Worm (Caenorhabditis elegans) whole organism, L4 larva: ENCODE measurements around the gene C09F12.2.

Experiments used
- F10B5.3 ChIP-seq: sonication (generic microtip); optimal IDR thresholded peaks from 2 replicates; lab custom pipeline; 2016; ENCODE audit warnings: mild to moderate bottlenecking, missing genetic modification characterization, missing compliant biosample characterization
- F26F4.8 ChIP-seq: fragments of 200-800 bp; sonication (Bioruptor generic); conservative IDR thresholded peaks from 2 replicates; pipeline ENCODE4 v1.3.6; 2022; ENCODE audit warnings: missing genetic modification characterization, missing compliant biosample characterization
- F49E8.2 ChIP-seq: sonication (generic microtip); optimal IDR thresholded peaks from 2 replicates; lab custom pipeline; 2016; ENCODE audit warnings: missing compliant biosample characterization, mild to moderate bottlenecking, missing genetic modification characterization, borderline replicate concordance
- R02D3.7 ChIP-seq: fragments of 150-350 bp; sonication (generic microtip); optimal IDR thresholded peaks from 3 replicates; lab custom pipeline; 2014; ENCODE audit warnings: missing biosample characterization, missing genetic modification characterization
- T20F7.1 ChIP-seq: fragments of 200-800 bp; sonication (Bioruptor generic); optimal IDR thresholded peaks from 2 replicates; lab custom pipeline; 2018; ENCODE audit warnings: mild to moderate bottlenecking, missing genetic modification characterization, missing compliant biosample characterization
- Y48G9A.11 ChIP-seq: fragments of 200-800 bp; sonication (Bioruptor generic); IDR thresholded peaks from 2 replicates; pipeline ENCODE4 v1.3.6; 2022; ENCODE audit warnings: missing genetic modification reagents, missing genetic modification characterization, missing compliant biosample characterization
- aha-1 ChIP-seq: fragments of 150-350 bp; peaks from one replicate; lab custom pipeline; 2014; ENCODE audit warnings: missing biosample characterization, missing genetic modification characterization
- aly-2 ChIP-seq: sonication (generic microtip); optimal IDR thresholded peaks from 2 replicates; lab custom pipeline; 2018; ENCODE audit warnings: missing biosample characterization, missing genetic modification characterization
- arid-1 ChIP-seq: fragments of 200-800 bp; sonication (Bioruptor generic); conservative IDR thresholded peaks from 2 replicates; pipeline ENCODE4 v1.3.6; 2022; ENCODE audit warnings: missing genetic modification reagents, missing genetic modification characterization, missing compliant biosample characterization
- ceh-28 ChIP-seq: fragments of 150-350 bp; optimal IDR thresholded peaks from 2 replicates; lab custom pipeline; 2014; ENCODE audit warnings: missing biosample characterization, missing genetic modification reagents, missing genetic modification characterization
- ceh-32 ChIP-seq: sonication (generic microtip); optimal IDR thresholded peaks from 2 replicates; lab custom pipeline; 2016; ENCODE audit warnings: mild to moderate bottlenecking, missing genetic modification characterization, missing compliant biosample characterization; ENCODE audit not compliant: poor library complexity
- ceh-44 ChIP-seq: fragments of 200-800 bp; sonication (Bioruptor generic); IDR thresholded peaks from 2 replicates; pipeline ENCODE4 v1.3.6; 2022; ENCODE audit warnings: missing genetic modification reagents, missing genetic modification characterization, missing compliant biosample characterization
- ceh-82 ChIP-seq: sonication (generic microtip); optimal IDR thresholded peaks from 2 replicates; lab custom pipeline; 2017; ENCODE audit warnings: missing biosample characterization, missing genetic modification characterization
- daf-16 ChIP-seq, 3 experiments: sonication (generic microtip); optimal IDR thresholded peaks; 2 replicates each; lab custom pipeline; 2016 to 2017; ENCODE audit warnings: missing genetic modification characterization in 3 of 3, missing genetic modification reagents in 3 of 3, mild to moderate bottlenecking in 2 of 3, missing compliant biosample characterization in 2 of 3, missing biosample characterization in 1 of 3, moderate library complexity in 1 of 3
- dmd-6 ChIP-seq: fragments of 200-800 bp; sonication (Bioruptor generic); IDR thresholded peaks from 2 replicates; pipeline ENCODE4 v1.3.6; 2022; ENCODE audit warnings: missing genetic modification reagents, missing genetic modification characterization, missing compliant biosample characterization
- dmd-8 ChIP-seq: fragments of 200-800 bp; sonication (Bioruptor generic); IDR thresholded peaks from 2 replicates; pipeline ENCODE4 v1.3.6; 2022; ENCODE audit warnings: missing genetic modification characterization, missing compliant biosample characterization
- dmd-9 ChIP-seq: fragments of 200-800 bp; sonication (Bioruptor generic); IDR thresholded peaks from 2 replicates; pipeline ENCODE4 v1.3.6; 2022; ENCODE audit warnings: missing genetic modification reagents, missing genetic modification characterization, missing compliant biosample characterization
- duxl-1 ChIP-seq: sonication (generic microtip); optimal IDR thresholded peaks from 2 replicates; lab custom pipeline; 2016; ENCODE audit warnings: mild to moderate bottlenecking, missing genetic modification characterization, moderate library complexity, missing compliant biosample characterization; ENCODE audit not compliant: poor library complexity
- dve-1 ChIP-seq: sonication (generic microtip); optimal IDR thresholded peaks from 2 replicates; lab custom pipeline; 2017; ENCODE audit warnings: antibody characterized with exemption, mild to moderate bottlenecking, missing genetic modification characterization, missing compliant biosample characterization; ENCODE audit not compliant: insufficient read depth
- hif-1 ChIP-seq, 2 experiments: sonication (generic microtip); optimal IDR thresholded peaks; 2 replicates each; lab custom pipeline; 2016 to 2017; ENCODE audit warnings: missing compliant biosample characterization in 2 of 2, missing genetic modification characterization in 2 of 2, missing genetic modification reagents in 2 of 2, missing genotype in 2 of 2, mild to moderate bottlenecking in 1 of 2
- hlh-11 ChIP-seq: fragments of 200-800 bp; sonication (Bioruptor generic); optimal IDR thresholded peaks from 2 replicates; lab custom pipeline; 2018; ENCODE audit warnings: mild to moderate bottlenecking, missing genetic modification characterization, missing compliant biosample characterization
- hlh-30 ChIP-seq: sonication (generic microtip); optimal IDR thresholded peaks from 2 replicates; lab custom pipeline; 2017; ENCODE audit warnings: antibody characterized with exemption, mild to moderate bottlenecking, missing genetic modification characterization, missing compliant biosample characterization; ENCODE audit not compliant: insufficient read depth
- lin-13 ChIP-seq: fragments of 150-350 bp; optimal IDR thresholded peaks from 2 replicates; lab custom pipeline; 2014; ENCODE audit warnings: missing biosample characterization, missing genetic modification reagents, missing genetic modification characterization
- lin-15B ChIP-seq: fragments of 150-350 bp; sonication (generic microtip); optimal IDR thresholded peaks from 3 replicates; lab custom pipeline; 2014; ENCODE audit warnings: missing biosample characterization, missing genetic modification characterization
- lir-3 ChIP-seq: sonication (generic microtip); optimal IDR thresholded peaks from 2 replicates; lab custom pipeline; 2016; ENCODE audit warnings: mild to moderate bottlenecking, missing genetic modification characterization, missing compliant biosample characterization
- lsy-2 ChIP-seq, 2 experiments: fragments of 150-350 bp in 1 of 2; sonication (generic microtip) in 1 of 2; optimal IDR thresholded peaks; 2 replicates each; lab custom pipeline; 2014 to 2017; ENCODE audit warnings: missing biosample characterization in 2 of 2, missing genetic modification characterization in 2 of 2
- madf-5 ChIP-seq, 2 experiments: fragments of 200-800 bp; sonication (Bioruptor generic); IDR thresholded peaks; 2 replicates each; pipeline ENCODE4 v1.3.6; 2022; ENCODE audit warnings: missing compliant biosample characterization in 2 of 2, missing genetic modification characterization in 2 of 2
- madf-9 ChIP-seq: fragments of 200-800 bp; sonication (Bioruptor generic); conservative IDR thresholded peaks from 2 replicates; pipeline ENCODE4 v1.3.6; 2022; ENCODE audit warnings: missing genetic modification reagents, missing genetic modification characterization, missing compliant biosample characterization
- mdl-1 ChIP-seq, 2 experiments: fragments of 150-350 bp in 1 of 2; sonication (generic microtip) in 1 of 2; optimal IDR thresholded peaks; 2 replicates each; lab custom pipeline; 2014 to 2017; ENCODE audit warnings: missing biosample characterization in 2 of 2, missing genetic modification characterization in 2 of 2
- mxl-2 ChIP-seq: fragments of 200-800 bp; sonication (Bioruptor generic); conservative IDR thresholded peaks from 2 replicates; pipeline ENCODE4 v1.3.6; 2022; ENCODE audit warnings: missing genetic modification reagents, missing genetic modification characterization, missing compliant biosample characterization
- mxl-3 ChIP-seq: fragments of 200-800 bp; sonication (Bioruptor generic); optimal IDR thresholded peaks from 2 replicates; lab custom pipeline; 2018; ENCODE audit warnings: mild to moderate bottlenecking, missing genetic modification characterization, missing compliant biosample characterization
- nhr-11 ChIP-seq: fragments of 150-350 bp; optimal IDR thresholded peaks from 2 replicates; lab custom pipeline; 2014; ENCODE audit warnings: missing biosample characterization, missing genetic modification characterization
- nhr-111 ChIP-seq: fragments of 200-800 bp; sonication (Bioruptor generic); optimal IDR thresholded peaks from 2 replicates; lab custom pipeline; 2018; ENCODE audit warnings: mild to moderate bottlenecking, missing genetic modification characterization, missing compliant biosample characterization
- nhr-237 ChIP-seq: sonication (generic microtip); optimal IDR thresholded peaks from 2 replicates; lab custom pipeline; 2017; ENCODE audit warnings: missing biosample characterization, missing genetic modification characterization
- nhr-25 ChIP-seq: sonication (generic microtip); optimal IDR thresholded peaks from 2 replicates; lab custom pipeline; 2017; ENCODE audit warnings: missing genetic modification characterization, mild to moderate bottlenecking, missing compliant biosample characterization, antibody characterized with exemption, moderate library complexity, borderline replicate concordance; ENCODE audit not compliant: insufficient read depth
- nhr-28 ChIP-seq: fragments of 150-350 bp; optimal IDR thresholded peaks from 2 replicates; lab custom pipeline; 2014; ENCODE audit warnings: missing biosample characterization, missing genetic modification characterization
- nhr-42 ChIP-seq: fragments of 200-800 bp; sonication (Bioruptor generic); IDR thresholded peaks from 2 replicates; pipeline ENCODE4 v1.3.6; 2022; ENCODE audit warnings: missing genetic modification characterization, missing compliant biosample characterization
- nhr-48 ChIP-seq: sonication (generic microtip); optimal IDR thresholded peaks from 2 replicates; lab custom pipeline; 2016; ENCODE audit warnings: mild to moderate bottlenecking, missing genetic modification characterization, missing compliant biosample characterization
- nhr-6 ChIP-seq: fragments of 150-350 bp; optimal IDR thresholded peaks from 2 replicates; lab custom pipeline; 2014; ENCODE audit warnings: missing biosample characterization, missing genetic modification characterization
- pha-4 ChIP-seq, 2 experiments: fragments of 150-350 bp in 1 of 2; fragments of 200-800 bp in 1 of 2; sonication (Bioruptor generic) in 1 of 2; IDR thresholded peaks in 1 of 2; optimal IDR thresholded peaks in 1 of 2; 2 replicates each; pipeline versions ENCODE4 v1.3.6 to Lab custom; 2014 to 2022; ENCODE audit warnings: missing genetic modification characterization in 2 of 2, missing genetic modification reagents in 2 of 2, missing biosample characterization in 1 of 2, missing compliant biosample characterization in 1 of 2
- php-3 ChIP-seq: fragments of 200-800 bp; sonication (Bioruptor generic); IDR thresholded peaks from 2 replicates; pipeline ENCODE4 v1.3.6; 2022; ENCODE audit warnings: missing genetic modification reagents, missing genetic modification characterization, missing compliant biosample characterization
- pqm-1 ChIP-seq: sonication (generic microtip); optimal IDR thresholded peaks from 2 replicates; lab custom pipeline; 2017; ENCODE audit warnings: missing biosample characterization, missing genetic modification characterization
- saeg-2 ChIP-seq: fragments of 200-800 bp; sonication (Bioruptor generic); IDR thresholded peaks from 2 replicates; pipeline ENCODE4 v1.3.6; 2022; ENCODE audit warnings: missing genetic modification reagents, missing genetic modification characterization, missing compliant biosample characterization
- sdz-12 ChIP-seq: fragments of 200-800 bp; sonication (Bioruptor generic); optimal IDR thresholded peaks from 2 replicates; lab custom pipeline; 2018; ENCODE audit warnings: mild to moderate bottlenecking, missing genetic modification characterization, missing compliant biosample characterization
- skn-1 ChIP-seq: fragments of 150-350 bp; optimal IDR thresholded peaks from 2 replicates; lab custom pipeline; 2014; ENCODE audit warnings: missing biosample characterization, missing genetic modification characterization
- spr-3 ChIP-seq: fragments of 200-800 bp; sonication (Bioruptor generic); optimal IDR thresholded peaks from 2 replicates; lab custom pipeline; 2018; ENCODE audit warnings: mild to moderate bottlenecking, missing genetic modification characterization, missing compliant biosample characterization
- tag-97 ChIP-seq: fragments of 200-800 bp; sonication (Bioruptor generic); IDR thresholded peaks from 2 replicates; pipeline ENCODE4 v1.3.6; 2022; ENCODE audit warnings: missing genetic modification characterization, missing compliant biosample characterization
- unc-130 ChIP-seq: sonication (generic microtip); optimal IDR thresholded peaks from 2 replicates; lab custom pipeline; 2016; ENCODE audit warnings: missing genetic modification reagents, missing genetic modification characterization, missing compliant biosample characterization
- unc-39 ChIP-seq: sonication (generic microtip); optimal IDR thresholded peaks from 2 replicates; lab custom pipeline; 2017; ENCODE audit warnings: missing biosample characterization, missing genetic modification characterization

The C09F12.2 gene

DNA sequence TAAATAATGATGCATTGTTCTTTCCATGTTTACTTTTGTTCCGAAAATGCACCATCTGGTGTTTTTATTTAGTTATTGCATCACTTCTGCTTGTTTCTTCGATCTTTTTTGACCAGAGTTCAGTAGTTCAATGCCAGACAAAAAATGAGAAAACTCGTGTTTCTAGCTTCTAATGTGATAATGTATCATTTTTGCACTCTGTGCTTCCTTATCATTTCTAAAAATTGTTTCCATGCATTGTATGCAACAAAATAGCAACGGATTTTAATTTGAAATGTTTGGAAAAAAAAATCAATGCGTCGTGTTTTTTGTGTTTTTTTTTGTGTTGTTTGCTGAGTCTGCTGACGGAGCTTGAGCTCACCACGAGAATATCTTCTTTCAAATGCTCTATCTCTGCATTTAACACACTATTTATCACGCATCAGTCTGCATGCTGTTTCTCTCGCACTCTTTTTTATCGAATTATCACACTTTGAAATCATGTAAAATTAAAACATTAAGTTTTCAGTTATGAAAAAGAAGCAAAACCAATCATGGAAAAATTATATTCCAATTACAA is 26.5 kb downstream of the C09F12.2 start, which contains the start of gene sulp-7:
sulp-7 (plus strand) TSS at position 509 of the 559 bp plus-strand sequence.
- TF ChIP-seq unc-130 (GFP tag; lab: Kevin White, UChicago) (no peak), arid-1 (no peak), nhr-6 (tag; lab: Kevin White, UChicago) (no peak), saeg-2 (GFP tag; lab: Robert Waterston, UW) (no peak), aha-1 (tag; lab: Kevin White, UChicago) (no peak), Y48G9A.11 (no peak), nhr-11 (tag; lab: Kevin White, UChicago) (no peak), lir-3 (tag; lab: Kevin White, UChicago) (no peak), hif-1 (tag; optimal IDR thresholded peaks at IDR 0.05; lab: Kevin White, UChicago) (no peak), nhr-42 (GFP tag; lab: Robert Waterston, UW) (no peak), ceh-28 (tag; lab: Kevin White, UChicago) (no peak), lsy-2 (tag; optimal IDR thresholded peaks at IDR 0.05; lab: Kevin White, UChicago) (no peak), unc-39 (no peak), nhr-28 (tag; lab: Kevin White, UChicago) (peak; percentile 44), mdl-1 (tag; optimal IDR thresholded peaks at IDR 0.05; lab: Kevin White, UChicago) (no peak), mxl-2 (GFP tag; lab: Robert Waterston, UW) (no peak), nhr-25 (tag; lab: Kevin White, UChicago) (no peak), hlh-11 (tag; lab: Kevin White, UChicago) (peak; percentile 11), madf-5 (GFP tag; IDR thresholded peaks at IDR 0.05; lab: Robert Waterston, UW) (no peak), sdz-12 (no peak), nhr-237 (tag; lab: Kevin White, UChicago) (no peak), T20F7.1 (GFP tag; lab: Kevin White, UChicago) (no peak), mxl-3 (GFP tag; lab: Kevin White, UChicago) (peak; percentile 9), pha-4 (GFP tag; IDR thresholded peaks at IDR 0.05; lab: Robert Waterston, UW) (no peak), pha-4 (tag; optimal IDR thresholded peaks at IDR 0.05; lab: Kevin White, UChicago) (no peak), dmd-6 (GFP tag; lab: Robert Waterston, UW) (no peak; the same call in 1 of the 2 replicates), skn-1 (tag; lab: Kevin White, UChicago) (no peak), aly-2 (tag; lab: Kevin White, UChicago) (no peak), tag-97 (GFP tag; lab: Robert Waterston, UW) (no peak), ceh-44 (GFP tag; lab: Robert Waterston, UW) (no peak), ceh-82 (tag; lab: Kevin White, UChicago) (no peak), ceh-32 (no peak), madf-9 (GFP tag; lab: Robert Waterston, UW) (no peak), php-3 (GFP tag; lab: Robert Waterston, UW) (no peak), nhr-111 (GFP tag; lab: Kevin White, UChicago) (no peak), daf-16 (GFP tag; optimal IDR thresholded peaks at IDR 0.05; lab: Kevin White, UChicago) (peak in 1 of 2 experiments; percentile 20), daf-16 (tag; optimal IDR thresholded peaks at IDR 0.05; lab: Kevin White, UChicago) (peak; percentile 44), nhr-48 (no peak), dmd-9 (GFP tag; lab: Robert Waterston, UW) (no peak), F26F4.8 (GFP tag; lab: Robert Waterston, UW) (no peak), dve-1 (tag; lab: Kevin White, UChicago) (no peak), R02D3.7 (tag; lab: Kevin White, UChicago) (no peak), F10B5.3 (tag; lab: Kevin White, UChicago) (no peak), F49E8.2 (tag; lab: Kevin White, UChicago) (no peak), lin-15B (tag; lab: Kevin White, UChicago) (no peak), hlh-30 (tag; lab: Kevin White, UChicago) (peak; percentile 65), dmd-8 (GFP tag; lab: Robert Waterston, UW) (no peak), lin-13 (GFP tag; lab: Kevin White, UChicago) (no peak), duxl-1 (tag; lab: Kevin White, UChicago) (no peak), spr-3 (GFP tag; lab: Kevin White, UChicago) (no peak), pqm-1 (peak; percentile 33)
